Worm (Caenorhabditis elegans): Measurements from ENCODE around the gene irld-21.

irld-21 gene

DNA sequence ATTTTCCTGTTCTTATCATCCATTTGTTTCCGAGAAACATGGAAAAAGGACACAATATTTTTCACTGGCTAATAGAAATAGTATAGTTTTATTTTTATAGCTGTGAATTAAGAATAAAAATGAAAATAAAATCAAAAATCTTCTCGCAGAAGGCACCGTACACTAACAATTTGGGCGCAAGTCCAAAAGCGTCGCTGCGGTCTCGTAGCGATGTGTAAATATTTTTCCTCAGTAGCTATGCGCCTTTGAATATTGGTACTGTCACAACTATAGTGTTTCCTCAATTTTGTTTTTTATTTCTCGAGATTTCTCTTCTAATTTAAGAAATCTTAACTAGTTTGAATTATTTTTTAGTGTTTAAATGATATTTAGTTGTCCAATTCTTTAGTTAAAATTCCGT is 34.9 kb upstream of the irld-21 start:
- TF ChIP-seq alr-1 (tag; optimal IDR thresholded peaks at IDR 0.05; ENCODE audit: borderline replicate concordance) (no peak), blmp-1 (tag; optimal IDR thresholded peaks at IDR 0.05) (no peak), rnt-1 (tag; optimal IDR thresholded peaks at IDR 0.05) (no peak), nhr-237 (tag; optimal IDR thresholded peaks at IDR 0.05) (no peak), ces-1 (GFP tag; optimal IDR thresholded peaks at IDR 0.05) (no peak), mab-9 (GFP tag; IDR thresholded peaks at IDR 0.05) (no peak), lin-39 (tag; optimal IDR thresholded peaks at IDR 0.05) (no peak), ceh-63 (GFP tag; optimal IDR thresholded peaks at IDR 0.05) (no peak), lir-3 (tag; optimal IDR thresholded peaks at IDR 0.05; ENCODE audit: poor library complexity) (no peak), C04F5.9 (tag; optimal IDR thresholded peaks at IDR 0.05) (no peak), unc-62 (GFP tag; optimal IDR thresholded peaks at IDR 0.05) (no peak), unc-86 (tag; optimal IDR thresholded peaks at IDR 0.05) (no peak), nhr-85 (tag) (no peak), elt-3 (tag; optimal IDR thresholded peaks at IDR 0.05) (no peak), snpc-4 (tag; optimal IDR thresholded peaks at IDR 0.05) (no peak), Y116A8C.19 (tag; optimal IDR thresholded peaks at IDR 0.05; ENCODE audit: borderline replicate concordance) (no peak)

DNA sequence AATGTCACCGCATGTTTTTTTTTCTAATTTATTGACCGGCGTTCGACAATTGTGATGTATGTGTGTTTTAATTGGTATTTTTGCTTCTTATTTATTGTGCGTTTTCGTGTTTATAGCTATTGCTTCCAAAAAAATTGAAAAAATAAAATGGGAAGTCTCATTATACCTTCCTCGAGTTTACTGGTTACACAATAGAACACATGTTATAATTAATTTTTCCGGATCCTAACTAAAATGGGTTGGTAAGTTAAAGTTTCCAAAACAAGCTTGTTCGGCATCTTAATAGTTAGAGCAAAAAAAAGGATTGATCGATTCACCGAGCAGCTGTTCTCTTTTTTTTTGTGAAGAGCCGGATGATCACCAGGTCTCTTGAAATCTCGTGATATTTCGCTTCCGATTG is 33.4 kb upstream of the irld-21 start, which contains the start of gene ttr-54:
Gene ttr-54 (plus strand): TSS at position 301 of the 400 bp plus-strand sequence.
- TF ChIP-seq nhr-237 (tag; optimal IDR thresholded peaks at IDR 0.05) (no peak), rnt-1 (tag; optimal IDR thresholded peaks at IDR 0.05) (peak; percentile 24)

DNA sequence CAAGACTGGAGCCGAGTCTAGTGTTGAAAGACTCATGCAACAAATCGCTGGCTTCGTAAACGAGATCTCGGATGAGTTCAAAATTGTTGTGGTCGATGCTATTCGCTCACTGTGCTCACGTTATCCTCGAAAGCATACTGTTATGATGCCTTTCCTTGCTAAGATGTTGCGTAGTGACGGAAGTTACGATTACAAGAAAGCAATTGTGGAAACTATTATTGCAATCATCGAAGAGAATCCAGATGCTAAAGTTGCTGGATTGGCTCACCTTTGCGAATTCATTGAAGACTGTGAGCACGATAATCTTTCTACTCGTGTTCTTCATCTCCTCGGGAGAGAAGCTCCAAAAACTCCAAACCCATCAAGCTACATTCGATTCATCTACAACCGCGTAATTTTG is 31.4 kb upstream of the irld-21 start:
- TF ChIP-seq ceh-63 (GFP tag; optimal IDR thresholded peaks at IDR 0.05) (no peak), efl-1 (optimal IDR thresholded peaks at IDR 0.05) (no peak), efl-1 (GFP tag; optimal IDR thresholded peaks at IDR 0.05 in 1 of 2) (peak in 1 of 2 experiments; percentile 88)

DNA sequence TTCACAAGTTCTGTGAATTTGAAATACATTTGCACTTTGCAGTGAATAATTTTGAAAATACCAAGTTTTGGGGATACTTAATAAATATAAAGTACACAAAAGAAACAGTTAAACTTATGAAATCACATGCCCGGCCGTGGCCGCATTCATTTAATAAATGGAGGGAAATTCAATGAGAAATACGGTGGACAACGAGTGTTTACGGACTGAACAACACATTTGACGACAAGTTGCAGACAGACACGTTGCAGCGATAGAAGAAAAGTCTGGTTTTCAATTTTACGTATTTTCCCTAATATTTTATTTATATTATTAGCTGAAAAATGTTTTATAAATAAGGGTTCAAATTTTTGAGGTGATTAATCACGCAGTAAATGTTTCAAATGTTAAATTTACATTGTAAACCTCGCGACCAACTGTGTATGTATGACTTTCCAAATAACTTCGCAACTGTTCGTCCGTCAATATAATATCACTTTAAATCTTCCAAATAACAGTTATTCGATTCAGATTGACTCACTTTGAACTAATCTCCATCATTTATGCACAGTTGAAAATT is 29.4 kb upstream of the irld-21 start, which contains the start of gene copg-1:
Gene copg-1 (plus strand): TSS at position 509 of the 559 bp plus-strand sequence.
- no peak for TF ChIP-seq sptf-1 (tag; optimal IDR thresholded peaks at IDR 0.05)
- peak; percentile 32 for TF ChIP-seq snpc-4 (tag; optimal IDR thresholded peaks at IDR 0.05)
- peak; percentile 57 for TF ChIP-seq xbp-1 (tag; optimal IDR thresholded peaks at IDR 0.05)
- no peak for TF ChIP-seq C04F5.9 (tag; optimal IDR thresholded peaks at IDR 0.05)
- TF ChIP-seq pax-3 (tag; optimal IDR thresholded peaks at IDR 0.05) = no peak
- TF ChIP-seq pqm-1 (tag; optimal IDR thresholded peaks at IDR 0.05) = no peak
- peak; percentile 91 for TF ChIP-seq F16B12.6 (tag; optimal IDR thresholded peaks at IDR 0.05)
- peak; percentile 48 for TF ChIP-seq skn-1 (tag; optimal IDR thresholded peaks at IDR 0.05)
- no peak for TF ChIP-seq efl-3 (GFP tag; optimal IDR thresholded peaks at IDR 0.05)
- TF ChIP-seq lin-15B (tag; optimal IDR thresholded peaks at IDR 0.05) = no peak
- TF ChIP-seq irx-1 (tag; optimal IDR thresholded peaks at IDR 0.05) = peak; percentile 33
- TF ChIP-seq unc-130 (tag; optimal IDR thresholded peaks at IDR 0.05) = peak; percentile 29
- TF ChIP-seq unc-62 (GFP tag; optimal IDR thresholded peaks at IDR 0.05) = no peak
- TF ChIP-seq zip-4 (GFP tag; optimal IDR thresholded peaks at IDR 0.05) = no peak
- TF ChIP-seq nhr-85 (tag) = peak; percentile 48
- no peak for TF ChIP-seq ztf-11 (tag; optimal IDR thresholded peaks at IDR 0.05)
- no peak for TF ChIP-seq ceh-8 (GFP tag; optimal IDR thresholded peaks at IDR 0.05)
- TF ChIP-seq egl-13 (tag; optimal IDR thresholded peaks at IDR 0.05) = no peak
- TF ChIP-seq egl-27 (tag; optimal IDR thresholded peaks at IDR 0.05) = no peak
- peak; percentile 66 for TF ChIP-seq snu-23 (GFP tag; optimal IDR thresholded peaks at IDR 0.05)
- TF ChIP-seq C34B4.2 (tag; optimal IDR thresholded peaks at IDR 0.05) = no peak
- TF ChIP-seq elt-3 (tag; optimal IDR thresholded peaks at IDR 0.05) = peak in 2 of 6 experiments; percentile 37 to 62
- no peak for TF ChIP-seq nhr-237 (tag; optimal IDR thresholded peaks at IDR 0.05)
- TF ChIP-seq ceh-63 (GFP tag; optimal IDR thresholded peaks at IDR 0.05) = no peak
- TF ChIP-seq unc-98 (GFP tag; IDR thresholded peaks at IDR 0.05) = no peak
- peak; percentile 13 for TF ChIP-seq ztf-4 (tag; optimal IDR thresholded peaks at IDR 0.05)
- TF ChIP-seq nhr-90 (tag; optimal IDR thresholded peaks at IDR 0.05; ENCODE audit: poor library complexity) = peak; percentile 13
- peak; percentile 6 for TF ChIP-seq lin-13 (GFP tag; optimal IDR thresholded peaks at IDR 0.05)
- no peak for TF ChIP-seq vab-15 (tag; optimal IDR thresholded peaks at IDR 0.05)
- TF ChIP-seq swsn-7 (tag; optimal IDR thresholded peaks at IDR 0.05) = peak; percentile 49
- no peak for TF ChIP-seq elt-2 (tag; optimal IDR thresholded peaks at IDR 0.05)
- TF ChIP-seq dsc-1 (tag; optimal IDR thresholded peaks at IDR 0.05) = peak; percentile 33
- TF ChIP-seq unc-30 (tag; optimal IDR thresholded peaks at IDR 0.05) = no peak
- TF ChIP-seq zag-1 (tag; optimal IDR thresholded peaks at IDR 0.05) = no peak
- no peak for TF ChIP-seq fos-1 (tag; optimal IDR thresholded peaks at IDR 0.05)

All from whole organism, L1 larva.